Fruit fly (Drosophila melanogaster) whole organism, embryonic: ENCODE data around the gene CG13373.
A peak's percentile ranks its signal among the peaks of the same experiment; 100 is the strongest.

Source experiments
- Atf-2 ChIP-seq: fragments of 200-800 bp; sonication (Bioruptor generic); optimal IDR thresholded peaks from 2 replicates; lab custom pipeline; 2016; ENCODE audit warnings: missing biosample characterization, missing genetic modification characterization
- Atf3 ChIP-seq: fragments of 200-800 bp; sonication (Bioruptor generic); optimal IDR thresholded peaks from 3 replicates; lab custom pipeline; 2016; ENCODE audit warnings: missing biosample characterization, missing genetic modification characterization
- Blimp-1 ChIP-seq: fragments of 200-800 bp; sonication (Bioruptor generic); optimal IDR thresholded peaks from 3 replicates; lab custom pipeline; 2018; ENCODE audit warnings: missing biosample characterization, missing genetic modification characterization, mild to moderate bottlenecking, moderate library complexity, missing genetic modification reagents
- CG10274 ChIP-seq: fragments of 200-800 bp; sonication (Bioruptor generic); optimal IDR thresholded peaks from 3 replicates; lab custom pipeline; 2017; ENCODE audit warnings: missing biosample characterization, mild to moderate bottlenecking, missing genetic modification characterization
- CG10565 ChIP-seq: fragments of 200-800 bp; sonication (Bioruptor generic); optimal IDR thresholded peaks from 3 replicates; lab custom pipeline; 2016; ENCODE audit warnings: missing biosample characterization, mild to moderate bottlenecking, missing genetic modification characterization
- CG11398 ChIP-seq: fragments of 200-800 bp; sonication (Bioruptor generic); optimal IDR thresholded peaks from 2 replicates; lab custom pipeline; 2016; ENCODE audit warnings: missing biosample characterization, missing genetic modification characterization
- CG1233 ChIP-seq: fragments of 200-800 bp; sonication (Bioruptor generic); optimal IDR thresholded peaks from 4 replicates; lab custom pipeline; 2018; ENCODE audit warnings: missing biosample characterization, mild to moderate bottlenecking, missing genetic modification characterization
- CG13296 ChIP-seq: fragments of 200-800 bp; sonication (Bioruptor generic); optimal IDR thresholded peaks from 3 replicates; lab custom pipeline; 2018; ENCODE audit warnings: missing biosample characterization, mild to moderate bottlenecking, missing genetic modification characterization
- CG17359 ChIP-seq: fragments of 200-800 bp; sonication (Bioruptor generic); optimal IDR thresholded peaks from 3 replicates; lab custom pipeline; 2018; ENCODE audit warnings: missing biosample characterization, mild to moderate bottlenecking, missing genetic modification characterization, moderate library complexity
- CG17612 ChIP-seq: fragments of 200-800 bp; sonication (Bioruptor generic); IDR thresholded peaks from 2 replicates; pipeline ENCODE4 v1.3.6; 2022; ENCODE audit warnings: missing biosample characterization, missing genetic modification characterization
- CG17802 ChIP-seq: fragments of 200-800 bp; sonication (Bioruptor generic); optimal IDR thresholded peaks from 2 replicates; lab custom pipeline; 2018; ENCODE audit warnings: missing biosample characterization, mild to moderate bottlenecking, missing genetic modification characterization, moderate library complexity
- CG2199 ChIP-seq: fragments of 200-800 bp; sonication (Bioruptor generic); IDR thresholded peaks from 3 replicates; pipeline ENCODE4 v1.3.6; 2022; ENCODE audit warnings: missing biosample characterization, missing genetic modification characterization
- CG3163 ChIP-seq: fragments of 200-800 bp; sonication (Bioruptor generic); optimal IDR thresholded peaks from 3 replicates; lab custom pipeline; 2016; ENCODE audit warnings: missing biosample characterization, missing genetic modification characterization
- CG32532 ChIP-seq: fragments of 200-800 bp; sonication (Bioruptor generic); IDR thresholded peaks from 2 replicates; pipeline ENCODE4 v1.3.6; 2022; ENCODE audit warnings: missing biosample characterization, missing genetic modification characterization
- CG33213 ChIP-seq: fragments of 200-800 bp; sonication (Bioruptor generic); optimal IDR thresholded peaks from 3 replicates; lab custom pipeline; 2016; ENCODE audit warnings: missing biosample characterization, missing genetic modification characterization
- CG34422 ChIP-seq: fragments of 200-800 bp; sonication (Bioruptor generic); IDR thresholded peaks from 3 replicates; pipeline ENCODE4 v1.3.6; 2022; ENCODE audit warnings: missing biosample characterization, missing genetic modification characterization
- CG4328 ChIP-seq: fragments of 200-800 bp; sonication (Bioruptor generic); optimal IDR thresholded peaks from 3 replicates; lab custom pipeline; 2017; ENCODE audit warnings: missing biosample characterization, missing genetic modification reagents, missing genetic modification characterization
- CG4360 ChIP-seq: fragments of 200-800 bp; sonication (Bioruptor generic); IDR thresholded peaks from 2 replicates; pipeline ENCODE4 v1.3.6; 2022; ENCODE audit warnings: missing biosample characterization, missing genetic modification characterization
- CG7963 ChIP-seq: fragments of 200-800 bp; sonication (Bioruptor generic); IDR thresholded peaks from 3 replicates; pipeline ENCODE4 v1.3.6; 2022; ENCODE audit warnings: missing biosample characterization, missing genetic modification characterization; ENCODE audit not compliant: partially characterized antibody
- CG8944 ChIP-seq: fragments of 200-800 bp; sonication (Bioruptor generic); optimal IDR thresholded peaks from 3 replicates; lab custom pipeline; 2016; ENCODE audit warnings: missing biosample characterization, missing genetic modification characterization
- CG9797 ChIP-seq: fragments of 200-800 bp; sonication (Bioruptor generic); optimal IDR thresholded peaks from 3 replicates; lab custom pipeline; 2018; ENCODE audit warnings: missing biosample characterization, mild to moderate bottlenecking, missing genetic modification characterization
- CG9817 ChIP-seq: fragments of 200-800 bp; sonication (Bioruptor generic); optimal IDR thresholded peaks from 2 replicates; lab custom pipeline; 2018; ENCODE audit warnings: missing biosample characterization, mild to moderate bottlenecking, missing genetic modification characterization, moderate library complexity
- CkIIα-i1 ChIP-seq: fragments of 200-800 bp; sonication (Bioruptor generic); IDR thresholded peaks from 2 replicates; pipeline ENCODE4 v1.3.6; 2022; ENCODE audit warnings: missing biosample characterization, missing genetic modification characterization
- Dref ChIP-seq: fragments of 200-800 bp; sonication (Bioruptor generic); IDR thresholded peaks from 2 replicates; pipeline ENCODE4 v1.3.6; 2022; ENCODE audit warnings: missing biosample characterization, missing genetic modification characterization
- Ets65A ChIP-seq: fragments of 200-800 bp; sonication (Bioruptor generic); peaks from one replicate; lab custom pipeline; 2016; ENCODE audit warnings: missing biosample characterization, missing genetic modification characterization
- Fer1 ChIP-seq: fragments of 200-800 bp; sonication (Bioruptor generic); optimal IDR thresholded peaks from 2 replicates; lab custom pipeline; 2017; ENCODE audit warnings: missing biosample characterization, mild to moderate bottlenecking, missing genetic modification characterization
- Gug ChIP-seq: fragments of 200-800 bp; sonication (Bioruptor generic); IDR thresholded peaks from 4 replicates; pipeline ENCODE4 v1.3.6; 2022; ENCODE audit warnings: missing biosample characterization, missing genetic modification characterization
- NFAT ChIP-seq: fragments of 200-800 bp; sonication (Bioruptor generic); IDR thresholded peaks from 2 replicates; pipeline ENCODE4 v1.3.6; 2022; ENCODE audit warnings: missing biosample characterization, missing genetic modification characterization
- Taf1 ChIP-seq: fragments of 200-800 bp; sonication (Bioruptor generic); IDR thresholded peaks from 2 replicates; pipeline ENCODE4 v1.3.6; 2022; ENCODE audit warnings: missing biosample characterization, missing genetic modification characterization
- ab ChIP-seq: fragments of 200-800 bp; sonication (Bioruptor generic); optimal IDR thresholded peaks from 2 replicates; lab custom pipeline; 2016; ENCODE audit warnings: missing biosample characterization, missing genetic modification characterization
- abd-A ChIP-seq: fragments of 200-800 bp; sonication (Bioruptor generic); optimal IDR thresholded peaks from 3 replicates; lab custom pipeline; 2019; ENCODE audit warnings: missing biosample characterization, mild to moderate bottlenecking, missing genetic modification characterization, moderate library complexity
- amos ChIP-seq: fragments of 200-800 bp; sonication (Bioruptor generic); IDR thresholded peaks from 2 replicates; pipeline ENCODE4 v1.3.6; 2022; ENCODE audit warnings: missing biosample characterization, missing genetic modification characterization; ENCODE audit not compliant: partially characterized antibody
- ato ChIP-seq: fragments of 200-800 bp; sonication (Bioruptor generic); IDR thresholded peaks from 2 replicates; pipeline ENCODE4 v1.3.6; 2022; ENCODE audit warnings: missing biosample characterization, missing genetic modification characterization; ENCODE audit not compliant: partially characterized antibody
- btn ChIP-seq: fragments of 200-800 bp; sonication (Bioruptor generic); optimal IDR thresholded peaks from 2 replicates; lab custom pipeline; 2016; ENCODE audit warnings: missing biosample characterization, missing genetic modification characterization
- crol ChIP-seq: fragments of 200-800 bp; sonication (Bioruptor generic); IDR thresholded peaks from 2 replicates; pipeline ENCODE4 v1.3.6; 2022; ENCODE audit warnings: missing biosample characterization, missing genetic modification characterization
- dati ChIP-seq: fragments of 200-800 bp; sonication (Bioruptor generic); IDR thresholded peaks from 2 replicates; pipeline ENCODE4 v1.3.6; 2022; ENCODE audit warnings: missing biosample characterization, missing genetic modification characterization
- dimm ChIP-seq: fragments of 200-800 bp; sonication (Bioruptor generic); IDR thresholded peaks from 2 replicates; pipeline ENCODE4 v1.3.6; 2022; ENCODE audit warnings: missing biosample characterization, missing genetic modification characterization
- disco-r ChIP-seq: fragments of 200-800 bp; sonication (Bioruptor generic); optimal IDR thresholded peaks from 2 replicates; lab custom pipeline; 2016; ENCODE audit warnings: missing biosample characterization, missing genetic modification characterization
- dmrt11E ChIP-seq: fragments of 200-800 bp; sonication (Bioruptor generic); optimal IDR thresholded peaks from 3 replicates; lab custom pipeline; 2018; ENCODE audit warnings: missing biosample characterization, mild to moderate bottlenecking, missing genetic modification characterization, moderate library complexity
- gce ChIP-seq: fragments of 200-800 bp; sonication (Bioruptor generic); IDR thresholded peaks from 3 replicates; pipeline ENCODE4 v1.3.6; 2022; ENCODE audit warnings: missing biosample characterization, missing genetic modification characterization
- hth ChIP-seq: fragments of >200 bp; optimal IDR thresholded peaks from 2 replicates; lab custom pipeline; 2017; ENCODE audit warnings: inconsistent platforms
- lov ChIP-seq, 2 experiments: fragments of 200-800 bp in 1 of 2; fragments of >200 bp in 1 of 2; sonication (Bioruptor generic) in 1 of 2; IDR thresholded peaks in 1 of 2; optimal IDR thresholded peaks in 1 of 2; 2 replicates in 1 of 2; 3 replicates in 1 of 2; pipeline versions ENCODE4 v1.3.6 to Lab custom; 2017 to 2022; ENCODE audit warnings: missing biosample characterization in 1 of 2, missing genetic modification characterization in 1 of 2
- nau ChIP-seq: fragments of 200-800 bp; sonication (Bioruptor generic); optimal IDR thresholded peaks from 3 replicates; lab custom pipeline; 2017; ENCODE audit warnings: missing biosample characterization, mild to moderate bottlenecking, missing genetic modification characterization, missing genetic modification reagents
- peb ChIP-seq: fragments of 200-800 bp; sonication (Bioruptor generic); IDR thresholded peaks from 2 replicates; pipeline ENCODE4 v1.3.6; 2022; ENCODE audit warnings: missing biosample characterization, missing genetic modification characterization
- sc ChIP-seq, 3 experiments: fragments of >200 bp in 2 of 3; fragments of 200-800 bp in 1 of 3; sonication (Bioruptor generic) in 1 of 3; optimal IDR thresholded peaks; 2 replicates in 2 of 3; 3 replicates in 1 of 3; lab custom pipeline; 2017; ENCODE audit warnings: mild to moderate bottlenecking in 1 of 3, missing biosample characterization in 1 of 3, missing genetic modification characterization in 1 of 3, missing genetic modification reagents in 1 of 3
- shn ChIP-seq: fragments of 200-800 bp; sonication (Bioruptor generic); optimal IDR thresholded peaks from 3 replicates; lab custom pipeline; 2016; ENCODE audit warnings: missing biosample characterization, missing genetic modification characterization
- slou ChIP-seq: fragments of 200-800 bp; sonication (Bioruptor generic); optimal IDR thresholded peaks from 3 replicates; lab custom pipeline; 2016; ENCODE audit warnings: missing biosample characterization, missing genetic modification characterization
- slp2 ChIP-seq: fragments of 200-800 bp; sonication (Bioruptor generic); optimal IDR thresholded peaks from 2 replicates; lab custom pipeline; 2016; ENCODE audit warnings: missing biosample characterization, missing genetic modification characterization
- tup ChIP-seq: fragments of 200-800 bp; sonication (Bioruptor generic); optimal IDR thresholded peaks from 2 replicates; lab custom pipeline; 2016; ENCODE audit warnings: missing biosample characterization, mild to moderate bottlenecking, missing genetic modification characterization, moderate library complexity
- usp ChIP-seq: fragments of >200 bp; optimal IDR thresholded peaks from 2 replicates; lab custom pipeline; 2017; ENCODE audit warnings: missing biosample characterization, missing genetic modification characterization

The CG13373 gene

dm6 chrX:526479-527071, 49.8 kb downstream of the CG13373 start (continued):
- TF ChIP-seq CG32532 (GFP tag; lab: Robert Waterston, UW) (no peak), CG2199 (no peak), dimm (GFP tag; lab: Robert Waterston, UW) (no peak), Dref (GFP tag; lab: Robert Waterston, UW) (no peak), CG10565 (GFP tag; lab: Kevin White, UChicago) (no peak), ato (GFP tag; lab: Robert Waterston, UW) (no peak), CG33213 (GFP tag; lab: Kevin White, UChicago) (peak; percentile 59), peb (GFP tag; lab: Robert Waterston, UW) (no peak), CkIIα-i1 (GFP tag; lab: Robert Waterston, UW) (no peak), gce (GFP tag; lab: Robert Waterston, UW) (no peak), CG8944 (GFP tag; lab: Kevin White, UChicago) (peak; percentile 44), CG1233 (GFP tag; lab: Kevin White, UChicago) (peak; percentile 42), CG9797 (no peak), tup (GFP tag; lab: Kevin White, UChicago) (no peak), Ets65A (GFP tag; lab: Kevin White, UChicago) (peak; percentile 91), CG11398 (GFP tag; lab: Kevin White, UChicago) (peak; percentile 55), shn (GFP tag; lab: Kevin White, UChicago) (peak; percentile 35), CG4328 (GFP tag; lab: Kevin White, UChicago) (no peak), nau (GFP tag; lab: Kevin White, UChicago) (no peak), Gug (GFP tag; lab: Robert Waterston, UW) (no peak), abd-A (no peak), CG34422 (GFP tag; lab: Robert Waterston, UW) (0 out of 3 replicates have a peak, but pooled peaks have one; percentile 26), slp2 (GFP tag; lab: Kevin White, UChicago) (peak; percentile 55), Atf-2 (GFP tag; lab: Kevin White, UChicago) (peak; percentile 65), Fer1 (GFP tag; lab: Kevin White, UChicago) (no peak), CG17612 (GFP tag; lab: Robert Waterston, UW) (no peak), CG3163 (GFP tag; lab: Kevin White, UChicago) (peak; percentile 44), CG17802 (tag; lab: Kevin White, UChicago) (no peak), CG17359 (tag; lab: Kevin White, UChicago) (peak; percentile 8), CG10274 (no peak), slou (GFP tag; lab: Kevin White, UChicago) (no peak), crol (GFP tag; lab: Robert Waterston, UW) (no peak), Taf1 (GFP tag; lab: Robert Waterston, UW) (no peak), NFAT (no peak), CG13296 (GFP tag; lab: Kevin White, UChicago) (no peak), lov (optimal IDR thresholded peaks at IDR 0.05; lab: Kevin White, UChicago) (no peak), lov (GFP tag; IDR thresholded peaks at IDR 0.05; lab: Robert Waterston, UW) (peak; percentile 72; the same call in 1 of the 3 replicates), sc (optimal IDR thresholded peaks at IDR 0.05; lab: Kevin White, UChicago) (no peak), sc (GFP tag; optimal IDR thresholded peaks at IDR 0.05; lab: Kevin White, UChicago) (no peak), dati (no peak), usp (GFP tag; lab: Kevin White, UChicago) (no peak), Blimp-1 (GFP tag; lab: Kevin White, UChicago) (no peak), CG9817 (tag; lab: Kevin White, UChicago) (no peak), dmrt11E (tag; lab: Kevin White, UChicago) (peak; percentile 92), ab (GFP tag; lab: Kevin White, UChicago) (no peak), disco-r (GFP tag; lab: Kevin White, UChicago) (no peak), CG4360 (no peak), hth (lab: Kevin White, UChicago) (no peak), btn (GFP tag; lab: Kevin White, UChicago) (peak; percentile 61), CG7963 (GFP tag; lab: Robert Waterston, UW) (no peak), amos (GFP tag; lab: Robert Waterston, UW) (no peak), Atf3 (GFP tag; lab: Kevin White, UChicago) (peak; percentile 52)
